Worm (Caenorhabditis elegans): ENCODE data around the gene R07E5.4.
A peak's percentile ranks its signal among the peaks of the same experiment; 100 is the strongest.

Gene R07E5.4

DNA sequence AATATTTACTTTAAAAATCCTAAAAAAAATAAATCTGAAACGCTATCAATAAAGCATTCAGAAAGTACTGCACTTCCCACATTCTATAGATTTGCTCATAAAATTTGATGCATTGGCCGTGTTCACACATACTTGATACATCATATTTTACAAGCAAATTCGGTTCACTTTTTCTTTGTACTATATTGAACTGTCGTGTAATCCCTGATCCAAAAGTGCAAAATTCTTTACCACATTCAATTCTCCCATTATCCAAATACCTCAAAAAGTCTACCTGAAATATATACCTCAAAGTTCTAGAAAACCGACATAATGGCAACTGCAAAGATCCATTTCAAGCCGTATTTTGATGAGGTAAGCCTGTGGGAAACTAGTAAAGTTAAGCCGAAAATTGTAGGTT, 47.2 kb downstream of the R07E5.4 start, which contains the start of gene nex-3:
nex-3 (plus strand) TSS at position 301 of the 400 bp plus-strand sequence.
- TF ChIP-seq dmd-6 (GFP tag; IDR thresholded peaks at IDR 0.05): no peak
- no peak for TF ChIP-seq snpc-4 (tag; optimal IDR thresholded peaks at IDR 0.05)
- no peak for TF ChIP-seq dve-1 (tag; optimal IDR thresholded peaks at IDR 0.05; ENCODE audit: insufficient read depth)
- TF ChIP-seq daf-12 (tag; optimal IDR thresholded peaks at IDR 0.05): no peak
- no peak for TF ChIP-seq madf-9 (GFP tag; conservative IDR thresholded peaks at IDR 0.05)
- TF ChIP-seq madf-5 (GFP tag; IDR thresholded peaks at IDR 0.05): no peak
- TF ChIP-seq nhr-6 (tag; optimal IDR thresholded peaks at IDR 0.05): no peak
- TF ChIP-seq F10B5.3 (tag; optimal IDR thresholded peaks at IDR 0.05): no peak
- no peak for TF ChIP-seq Y5F2A.4 (GFP tag; optimal IDR thresholded peaks at IDR 0.05)
- no peak for TF ChIP-seq ama-1 (optimal IDR thresholded peaks at IDR 0.05)

DNA sequence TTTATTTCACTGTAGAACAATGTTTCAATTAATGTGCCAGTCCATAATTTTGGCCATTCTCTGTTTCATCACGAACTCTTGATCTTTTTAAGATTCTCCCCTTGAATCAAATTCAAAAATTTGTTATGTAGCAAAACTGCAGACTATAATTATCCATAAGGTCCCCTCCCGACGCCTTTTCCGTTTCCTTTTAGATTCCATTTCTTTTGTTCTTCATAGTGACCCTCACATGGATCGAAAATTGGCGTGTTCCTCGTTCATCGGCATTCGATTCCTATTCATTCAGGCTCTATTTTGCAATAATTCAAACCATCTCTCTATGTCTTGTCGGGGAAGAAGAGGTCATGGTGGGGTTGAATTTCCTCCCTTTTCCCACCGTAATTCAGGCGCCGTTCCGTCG, 49.9 kb downstream of the R07E5.4 start:
- peak; percentile 9 for TF ChIP-seq aha-1 (tag)
- no peak for TF ChIP-seq snpc-4 (tag; optimal IDR thresholded peaks at IDR 0.05)
- TF ChIP-seq nhr-77 (tag; optimal IDR thresholded peaks at IDR 0.05): no peak
